Worm (Caenorhabditis elegans) whole organism, late embryonic: Measurements from ENCODE around the gene syg-2.

Experiments
- lin-11 ChIP-seq: fragments of 200-800 bp; sonication (Bioruptor generic); optimal IDR thresholded peaks from 2 replicates; lab custom pipeline; 2018; ENCODE audit warnings: mild to moderate bottlenecking, missing genetic modification characterization, missing compliant biosample characterization
- nfya-1 ChIP-seq: sonication (generic microtip); optimal IDR thresholded peaks from 2 replicates; lab custom pipeline; 2017; ENCODE audit warnings: missing genetic modification characterization, mild to moderate bottlenecking, missing compliant biosample characterization, antibody characterized with exemption, moderate library complexity
- pat-9 ChIP-seq: fragments of 200-800 bp; sonication (Bioruptor generic); optimal IDR thresholded peaks from 2 replicates; lab custom pipeline; 2018; ENCODE audit warnings: mild to moderate bottlenecking, missing genetic modification characterization, moderate library complexity, missing compliant biosample characterization
- sox-4 ChIP-seq: sonication (generic microtip); optimal IDR thresholded peaks from 2 replicates; lab custom pipeline; 2017; ENCODE audit warnings: mild to moderate bottlenecking, missing genetic modification characterization, inconsistent platforms, missing compliant biosample characterization

DNA sequence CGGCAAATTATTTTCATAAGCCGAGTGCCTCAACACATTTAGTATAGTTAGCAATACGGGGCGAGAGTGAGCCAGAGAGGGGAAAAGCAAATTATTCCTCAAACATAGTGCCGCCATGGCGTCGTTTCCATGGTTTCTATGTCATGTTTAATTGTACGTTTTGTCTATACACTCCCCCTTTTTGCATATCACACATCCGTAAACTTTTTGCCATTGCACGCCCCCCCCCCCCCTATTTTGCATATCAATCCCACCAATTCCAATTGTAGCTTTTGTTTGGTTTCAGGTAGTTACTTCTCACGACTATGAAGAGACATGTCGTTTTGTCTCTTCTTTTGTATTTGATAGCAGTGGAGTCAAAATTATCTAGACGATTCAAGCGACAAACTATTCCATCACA is 9.3 kb downstream of the syg-2 start, which contains the start of gene C26G2.2:
- TF ChIP-seq lin-11 (tag; lab: Kevin White, UChicago) (no peak), pat-9 (tag; lab: Kevin White, UChicago) (no peak), sox-4 (no peak), nfya-1 (tag; lab: Kevin White, UChicago) (no peak)
